Worm (Caenorhabditis elegans) whole organism, L4 larva: ENCODE results near the gene R03G8.3.

Experiments
- T20F7.1 ChIP-seq: fragments of 200-800 bp; sonication (Bioruptor generic); optimal IDR thresholded peaks from 2 replicates; lab custom pipeline; 2018; ENCODE audit warnings: mild to moderate bottlenecking, missing genetic modification characterization, missing compliant biosample characterization
- Y5F2A.4 ChIP-seq: fragments of 200-800 bp; sonication (Bioruptor generic); optimal IDR thresholded peaks from 2 replicates; lab custom pipeline; 2018; ENCODE audit warnings: mild to moderate bottlenecking, missing genetic modification characterization, missing compliant biosample characterization
- ama-1 ChIP-seq: fragments of 150-350 bp; optimal IDR thresholded peaks from 2 replicates; lab custom pipeline; 2014; ENCODE audit warnings: inconsistent platforms, mixed read lengths
- daf-12 ChIP-seq: fragments of 150-350 bp; optimal IDR thresholded peaks from 2 replicates; lab custom pipeline; 2014; ENCODE audit warnings: missing biosample characterization, missing genetic modification reagents, missing genetic modification characterization
- egl-27 ChIP-seq: sonication (generic microtip); optimal IDR thresholded peaks from 3 replicates; lab custom pipeline; 2017; ENCODE audit warnings: missing biosample characterization, missing genetic modification reagents, missing genetic modification characterization
- lin-1 ChIP-seq: fragments of 200-800 bp; sonication (Bioruptor generic); IDR thresholded peaks from 2 replicates; pipeline ENCODE4 v1.3.6; 2022; ENCODE audit warnings: missing genetic modification reagents, missing genetic modification characterization, missing compliant biosample characterization
- lin-13 ChIP-seq: fragments of 150-350 bp; optimal IDR thresholded peaks from 2 replicates; lab custom pipeline; 2014; ENCODE audit warnings: missing biosample characterization, missing genetic modification reagents, missing genetic modification characterization
- nhr-237 ChIP-seq: sonication (generic microtip); optimal IDR thresholded peaks from 2 replicates; lab custom pipeline; 2017; ENCODE audit warnings: missing biosample characterization, missing genetic modification characterization
- nhr-77 ChIP-seq: fragments of 150-350 bp; optimal IDR thresholded peaks from 2 replicates; lab custom pipeline; 2014; ENCODE audit warnings: missing biosample characterization, missing genetic modification characterization
- pha-4 ChIP-seq, 2 experiments: fragments of 150-350 bp in 1 of 2; fragments of 200-800 bp in 1 of 2; sonication (Bioruptor generic) in 1 of 2; IDR thresholded peaks in 1 of 2; optimal IDR thresholded peaks in 1 of 2; 2 replicates each; pipeline versions ENCODE4 v1.3.6 to Lab custom; 2014 to 2022; ENCODE audit warnings: missing genetic modification characterization in 2 of 2, missing genetic modification reagents in 2 of 2, missing biosample characterization in 1 of 2, missing compliant biosample characterization in 1 of 2
- unc-130 ChIP-seq: sonication (generic microtip); optimal IDR thresholded peaks from 2 replicates; lab custom pipeline; 2016; ENCODE audit warnings: missing genetic modification reagents, missing genetic modification characterization, missing compliant biosample characterization
- zfp-3 ChIP-seq: fragments of 200-800 bp; sonication (Bioruptor generic); conservative IDR thresholded peaks from 2 replicates; pipeline ENCODE4 v1.3.6; 2022; ENCODE audit warnings: missing genetic modification reagents, missing genetic modification characterization, missing compliant biosample characterization
- ztf-11 ChIP-seq: fragments of 150-350 bp; optimal IDR thresholded peaks from 2 replicates; lab custom pipeline; 2014; ENCODE audit warnings: missing biosample characterization, missing genetic modification characterization

DNA sequence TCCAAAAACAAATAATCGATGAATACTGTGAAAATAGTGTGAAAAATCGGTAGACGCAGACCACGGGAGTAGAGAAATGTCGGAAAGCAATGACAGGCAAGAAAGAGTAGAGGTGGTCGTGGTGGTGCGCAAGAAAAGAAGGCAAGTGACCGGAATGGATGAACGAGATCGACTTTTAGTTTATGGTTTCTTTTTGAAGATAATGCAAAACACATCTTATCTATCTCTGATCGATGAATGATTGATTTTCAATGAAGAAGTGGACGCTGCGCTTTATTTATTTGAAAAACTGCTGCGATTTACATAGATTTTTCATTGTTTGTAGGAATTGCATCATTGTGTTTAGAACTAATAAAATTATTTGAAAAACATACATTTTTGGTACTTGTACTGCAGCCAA, 29.1 kb downstream of the R03G8.3 start:
- TF ChIP-seq pha-4 (GFP tag; IDR thresholded peaks at IDR 0.05; lab: Robert Waterston, UW) (no peak), pha-4 (tag; optimal IDR thresholded peaks at IDR 0.05; lab: Kevin White, UChicago) (no peak), ama-1 (no peak), zfp-3 (GFP tag; lab: Robert Waterston, UW) (no peak), Y5F2A.4 (GFP tag; lab: Kevin White, UChicago) (no peak), nhr-237 (tag; lab: Kevin White, UChicago) (no peak), nhr-77 (tag; lab: Kevin White, UChicago) (no peak), egl-27 (tag; lab: Kevin White, UChicago) (no peak), T20F7.1 (GFP tag; lab: Kevin White, UChicago) (no peak), lin-1 (no peak), ztf-11 (tag; lab: Kevin White, UChicago) (no peak), daf-12 (no peak), unc-130 (GFP tag; lab: Kevin White, UChicago) (no peak), lin-13 (no peak)
